Worm (Caenorhabditis elegans) whole organism, L2 larva: ENCODE data around the gene nhl-2.

Experiments
- ZK546.5 ChIP-seq: sonication (generic microtip); optimal IDR thresholded peaks from 2 replicates; lab custom pipeline; 2017; ENCODE audit warnings: missing biosample characterization, missing genetic modification characterization
- ceh-82 ChIP-seq: fragments of 150-350 bp; optimal IDR thresholded peaks from 2 replicates; lab custom pipeline; 2014; ENCODE audit warnings: missing biosample characterization, missing genetic modification characterization
- crh-2 ChIP-seq: sonication (generic microtip); optimal IDR thresholded peaks from 2 replicates; lab custom pipeline; 2017; ENCODE audit warnings: missing biosample characterization, missing genetic modification characterization
- nhr-237 ChIP-seq: fragments of 150-350 bp; optimal IDR thresholded peaks from 2 replicates; lab custom pipeline; 2014; ENCODE audit warnings: missing biosample characterization, missing genetic modification characterization

DNA sequence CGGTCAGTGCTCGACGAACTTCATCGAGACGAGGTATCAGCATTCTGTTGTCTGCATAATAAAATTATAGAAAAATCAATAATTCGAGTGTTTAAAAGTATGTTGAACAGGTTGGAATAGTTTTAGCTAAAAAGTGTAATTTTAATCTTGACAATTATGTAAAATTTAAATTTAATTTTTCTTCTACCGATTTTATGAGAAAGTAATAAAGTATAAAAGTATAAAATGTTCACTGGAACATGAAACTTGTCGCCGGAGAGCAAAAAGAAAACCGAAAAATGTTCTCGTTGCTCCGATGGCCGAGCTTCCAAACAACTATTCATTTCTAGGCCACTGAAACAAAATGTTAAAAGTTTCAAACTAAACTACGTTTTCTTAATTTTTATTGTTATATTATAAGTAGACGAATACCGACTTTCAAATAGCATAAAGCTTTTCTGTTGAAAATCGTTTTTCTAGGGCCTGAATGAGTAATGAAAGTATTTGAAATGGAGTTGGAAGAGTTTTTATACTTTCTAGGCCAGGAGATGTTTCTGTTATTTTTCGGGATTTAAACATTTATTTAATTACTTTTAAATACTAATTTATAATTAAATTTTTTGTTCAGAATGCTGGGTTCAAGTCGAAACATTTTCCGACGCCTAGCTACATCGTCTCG lies 37.0 kb downstream of the nhl-2 start, which contains the start of the genes C35D10.10 and C35D10.5:
- TF ChIP-seq ceh-82 (tag; lab: Kevin White, UChicago) (no peak), crh-2 (tag; lab: Kevin White, UChicago) (no peak), nhr-237 (tag; lab: Kevin White, UChicago) (no peak), ZK546.5 (no peak)
